Fruit fly (Drosophila melanogaster): Measurements from ENCODE around the gene CG3792.

DNA sequence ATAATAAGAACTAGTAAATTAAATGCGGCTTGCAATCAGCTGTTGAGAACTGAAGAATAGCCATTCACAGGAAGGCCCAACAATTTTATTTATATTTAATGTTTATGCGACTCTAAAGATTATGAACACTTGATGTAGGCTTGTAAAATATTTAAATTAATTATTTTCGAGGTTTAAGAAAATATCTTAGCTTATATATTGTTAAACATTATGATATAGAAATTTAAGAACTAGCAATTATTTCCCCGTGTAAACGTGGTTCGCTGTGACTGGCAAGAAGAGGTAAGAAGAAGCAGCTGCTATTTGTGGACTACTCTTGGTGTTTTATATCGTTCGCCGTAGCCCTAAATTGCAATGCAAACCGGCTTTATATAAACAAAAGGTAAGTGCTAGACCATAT, 31.8 kb upstream of the CG3792 start, which contains the start of the genes mRpL24 and betaggt-I:
- TF ChIP-seq CTCF (optimal IDR thresholded peaks at IDR 0.05) = no peak
- TF ChIP-seq CG8478 (optimal IDR thresholded peaks at IDR 0.05) = no peak

All from S2 (cell line).